Fruit fly (Drosophila melanogaster) whole organism, prepupa: Measurements from ENCODE around the gene CG8117.

ENCODE experiments used
- CG8319 ChIP-seq: fragments of 200-800 bp; sonication (Bioruptor generic); optimal IDR thresholded peaks from 3 replicates; lab custom pipeline; 2016; ENCODE audit warnings: missing biosample characterization, missing genetic modification characterization
- Sox102F ChIP-seq: fragments of 200-800 bp; sonication (Bioruptor generic); optimal IDR thresholded peaks from 2 replicates; lab custom pipeline; 2016; ENCODE audit warnings: missing biosample characterization, mild to moderate bottlenecking, missing genetic modification characterization

DNA sequence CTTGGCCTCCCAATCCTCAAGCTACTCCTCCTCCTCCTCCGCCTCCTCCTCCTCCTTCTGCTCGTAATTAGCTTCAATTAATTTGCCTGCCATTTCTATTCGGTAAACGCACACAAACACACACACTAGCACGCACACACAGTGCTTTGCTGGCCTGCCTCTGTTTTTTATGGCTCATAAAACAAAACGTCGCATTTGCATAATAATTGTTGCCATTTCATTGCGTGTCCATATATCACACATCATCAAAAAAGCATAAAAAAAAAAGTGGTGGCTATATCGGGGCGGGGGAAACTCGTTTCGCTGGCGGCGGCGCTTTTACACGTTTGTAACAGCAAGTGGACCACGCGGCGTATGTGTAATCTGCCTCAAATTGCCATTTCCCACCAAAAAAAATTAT is 7.5 kb downstream of the CG8117 start:
- TF ChIP-seq CG8319 (GFP tag; lab: Kevin White, UChicago) = no peak
- no peak for TF ChIP-seq Sox102F (GFP tag; lab: Kevin White, UChicago)
